Worm (Caenorhabditis elegans) whole organism, mixed stage, embryonic: Measurements from ENCODE around the gene acl-13.

Source experiments
- flh-1 ChIP-seq: fragments of 200-800 bp; sonication (Bioruptor generic); optimal IDR thresholded peaks from 2 replicates; lab custom pipeline; 2018; ENCODE audit warnings: mild to moderate bottlenecking, missing genetic modification characterization, moderate library complexity, missing compliant biosample characterization
- mab-5 ChIP-seq: fragments of 150-350 bp; optimal IDR thresholded peaks from 2 replicates; lab custom pipeline; 2014; ENCODE audit warnings: missing biosample characterization, missing genetic modification characterization
- nhr-12 ChIP-seq: fragments of 150-350 bp; optimal IDR thresholded peaks from 2 replicates; lab custom pipeline; 2014; ENCODE audit warnings: missing biosample characterization, missing genetic modification characterization
- nhr-237 ChIP-seq: fragments of 150-350 bp; optimal IDR thresholded peaks from 2 replicates; lab custom pipeline; 2014; ENCODE audit warnings: missing biosample characterization, missing genetic modification characterization
- tbx-8 ChIP-seq: fragments of 200-800 bp; sonication (Bioruptor generic); optimal IDR thresholded peaks from 2 replicates; lab custom pipeline; 2018; ENCODE audit warnings: mild to moderate bottlenecking, missing genetic modification characterization, moderate library complexity, missing compliant biosample characterization
- unc-62 ChIP-seq: fragments of 150-350 bp; optimal IDR thresholded peaks from 2 replicates; lab custom pipeline; 2014; ENCODE audit warnings: missing biosample characterization, missing genetic modification reagents, missing genetic modification characterization

- no peak for TF ChIP-seq nhr-12 (tag; lab: Kevin White, UChicago)
- TF ChIP-seq unc-62 (GFP tag; lab: Kevin White, UChicago) = no peak
- TF ChIP-seq nhr-237 (tag; lab: Kevin White, UChicago) = no peak
- no peak for TF ChIP-seq tbx-8 (GFP tag; lab: Kevin White, UChicago)
- no peak for TF ChIP-seq mab-5 (tag; lab: Kevin White, UChicago)
- no peak for TF ChIP-seq flh-1 (GFP tag; lab: Kevin White, UChicago)
Observed at ce11 chrIV:12364964-12365363, 45.3 kb upstream of the acl-13 start.
